Worm (Caenorhabditis elegans) whole organism, midembryonic: ENCODE data around the gene F53A3.7.
A peak's percentile ranks its signal among the peaks of the same experiment; 100 is the strongest.

Experiments
- T22C8.4 ChIP-seq: fragments of 200-800 bp; sonication (Bioruptor generic); IDR thresholded peaks from 2 replicates; pipeline ENCODE4 v1.3.6; 2022; ENCODE audit warnings: missing genetic modification characterization, missing compliant biosample characterization
- cog-1 ChIP-seq: sonication (generic microtip); optimal IDR thresholded peaks from 2 replicates; lab custom pipeline; 2016; ENCODE audit warnings: missing genetic modification characterization, missing compliant biosample characterization
- flt-1 ChIP-seq: fragments of 200-800 bp; sonication (Bioruptor generic); IDR thresholded peaks from 2 replicates; pipeline ENCODE4 v1.3.6; 2022; ENCODE audit warnings: missing genetic modification characterization, missing compliant biosample characterization
- klf-2 ChIP-seq: fragments of 200-800 bp; sonication (Bioruptor generic); conservative IDR thresholded peaks from 2 replicates; pipeline ENCODE4 v1.3.6; 2022; ENCODE audit warnings: missing genetic modification reagents, missing genetic modification characterization, missing compliant biosample characterization
- med-1 ChIP-seq: sonication (generic microtip); optimal IDR thresholded peaks from 2 replicates; lab custom pipeline; 2017; ENCODE audit warnings: missing genetic modification characterization, mild to moderate bottlenecking, missing compliant biosample characterization, antibody characterized with exemption, missing genetic modification reagents; ENCODE audit not compliant: insufficient read depth
- ref-1 ChIP-seq: fragments of 200-800 bp; sonication (Bioruptor generic); conservative IDR thresholded peaks from 2 replicates; pipeline ENCODE4 v1.3.6; 2022; ENCODE audit warnings: missing genetic modification reagents, missing genetic modification characterization, missing compliant biosample characterization
- tab-1 ChIP-seq: fragments of 200-800 bp; sonication (Bioruptor generic); IDR thresholded peaks from 2 replicates; pipeline ENCODE4 v1.3.6; 2022; ENCODE audit warnings: missing genetic modification characterization, missing compliant biosample characterization
- ztf-23 ChIP-seq: fragments of 200-800 bp; sonication (Bioruptor generic); IDR thresholded peaks from 2 replicates; pipeline ENCODE4 v1.3.6; 2022; ENCODE audit warnings: missing genetic modification reagents, missing genetic modification characterization, missing compliant biosample characterization
- ztf-29 ChIP-seq: fragments of 200-800 bp; sonication (Bioruptor generic); IDR thresholded peaks from 2 replicates; pipeline ENCODE4 v1.3.6; 2022; ENCODE audit warnings: missing genetic modification reagents, missing genetic modification characterization, missing compliant biosample characterization

DNA sequence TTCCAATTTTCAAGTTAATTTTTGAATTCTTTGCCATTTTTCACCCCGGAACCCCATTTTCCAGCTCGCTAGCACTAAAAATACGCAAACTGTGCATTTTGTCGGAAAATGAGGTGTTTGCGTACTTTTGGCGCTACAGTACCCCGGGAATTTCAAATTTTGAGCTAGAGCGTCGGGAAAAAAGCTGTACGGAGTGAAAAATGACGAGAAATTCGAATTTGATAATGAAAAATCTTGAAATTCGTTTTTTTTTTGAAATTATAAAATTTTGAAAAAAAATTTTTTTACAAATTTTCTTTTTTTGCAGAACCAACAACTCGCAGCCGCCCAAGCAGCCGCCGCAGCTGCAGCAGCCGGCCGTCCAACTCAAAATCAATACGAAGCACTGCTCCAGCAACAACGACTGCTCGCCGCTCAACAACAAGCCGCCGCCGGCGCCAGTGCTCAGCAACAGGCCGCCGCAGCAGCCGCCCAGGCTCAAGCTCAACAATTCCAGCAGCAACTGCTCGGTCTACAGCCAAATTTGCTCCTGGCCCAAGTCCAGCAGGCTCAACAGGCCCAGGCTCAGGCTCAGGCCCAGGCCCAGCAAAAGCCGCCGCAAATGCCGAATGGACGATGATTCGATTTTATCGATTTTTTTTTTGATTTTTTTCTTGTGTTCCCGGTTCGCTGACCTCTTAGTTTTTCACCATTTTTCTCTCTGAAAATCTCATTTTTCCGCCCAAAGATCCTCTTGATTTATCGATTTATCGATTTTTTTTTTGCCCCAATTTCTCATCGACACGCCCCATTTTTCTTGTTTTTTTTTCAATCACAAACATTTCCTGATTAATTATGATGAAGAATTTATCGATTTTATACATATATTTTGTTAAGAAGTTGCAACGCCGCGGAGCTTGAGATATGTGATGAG lies 12.4 kb upstream of the F53A3.7 start:
- TF ChIP-seq med-1 (GFP tag; lab: Kevin White, UChicago) (no peak), klf-2 (GFP tag; lab: Robert Waterston, UW) (no peak), ztf-23 (GFP tag; lab: Robert Waterston, UW) (no peak), ref-1 (GFP tag; lab: Robert Waterston, UW) (no peak), flt-1 (GFP tag; lab: Robert Waterston, UW) (no peak), ztf-29 (no peak), T22C8.4 (GFP tag; lab: Robert Waterston, UW) (peak; percentile 87), tab-1 (GFP tag; lab: Robert Waterston, UW) (no peak), cog-1 (tag; lab: Kevin White, UChicago) (no peak)
